Worm (Caenorhabditis elegans) whole organism, L4 larva: Measurements from ENCODE around the gene nlp-25.

ENCODE experiments used
- daf-16 ChIP-seq, 3 experiments: sonication (generic microtip); optimal IDR thresholded peaks; 2 replicates each; lab custom pipeline; 2016 to 2017; ENCODE audit warnings: missing genetic modification characterization in 3 of 3, missing genetic modification reagents in 3 of 3, mild to moderate bottlenecking in 2 of 3, missing compliant biosample characterization in 2 of 3, missing biosample characterization in 1 of 3, moderate library complexity in 1 of 3
- jun-1 ChIP-seq: fragments of 150-350 bp; optimal IDR thresholded peaks from 2 replicates; lab custom pipeline; 2014; ENCODE audit warnings: missing biosample characterization, missing genetic modification reagents, missing genetic modification characterization
- nhr-41 ChIP-seq: fragments of 200-800 bp; sonication (Bioruptor generic); IDR thresholded peaks from 2 replicates; pipeline ENCODE4 v1.3.6; 2022; ENCODE audit warnings: missing genetic modification reagents, missing genetic modification characterization, missing compliant biosample characterization
- vab-7 ChIP-seq: fragments of 200-800 bp; sonication (Bioruptor generic); IDR thresholded peaks from 2 replicates; pipeline ENCODE4 v1.3.6; 2022; ENCODE audit warnings: missing genetic modification reagents, missing genetic modification characterization, missing compliant biosample characterization

ce11 chrV:19609194-19609593, 3.2 kb downstream of the nlp-25 start, which contains the start of gene grsp-1:
- TF ChIP-seq nhr-41 (GFP tag; lab: Robert Waterston, UW) (no peak), daf-16 (GFP tag; optimal IDR thresholded peaks at IDR 0.05; lab: Kevin White, UChicago) (no peak), daf-16 (tag; optimal IDR thresholded peaks at IDR 0.05; lab: Kevin White, UChicago) (no peak), vab-7 (GFP tag; lab: Robert Waterston, UW) (no peak), jun-1 (no peak)
